Worm (Caenorhabditis elegans) whole organism, L2 larva: ENCODE data around the gene H03G16.1.
A peak's percentile ranks its signal among the peaks of the same experiment; 100 is the strongest.

Experiments
- F13H6.1 ChIP-seq: sonication (generic microtip); optimal IDR thresholded peaks from 2 replicates; lab custom pipeline; 2016; ENCODE audit warnings: missing genetic modification characterization, missing compliant biosample characterization
- Y55F3AM.14 ChIP-seq: fragments of 200-800 bp; sonication (Bioruptor generic); optimal IDR thresholded peaks from 2 replicates; lab custom pipeline; 2018; ENCODE audit warnings: mild to moderate bottlenecking, missing genetic modification characterization, missing compliant biosample characterization
- alr-1 ChIP-seq: fragments of 150-350 bp; optimal IDR thresholded peaks from 2 replicates; lab custom pipeline; 2014; ENCODE audit warnings: missing biosample characterization, missing genetic modification characterization
- crh-2 ChIP-seq: sonication (generic microtip); optimal IDR thresholded peaks from 2 replicates; lab custom pipeline; 2017; ENCODE audit warnings: missing biosample characterization, missing genetic modification characterization
- fos-1 ChIP-seq: fragments of 150-350 bp; optimal IDR thresholded peaks from 2 replicates; lab custom pipeline; 2014; ENCODE audit warnings: missing biosample characterization, missing genetic modification characterization
- gmeb-1 ChIP-seq: fragments of 150-350 bp; optimal IDR thresholded peaks from 2 replicates; lab custom pipeline; 2014; ENCODE audit warnings: missing biosample characterization, missing genetic modification characterization
- lin-13 ChIP-seq: fragments of 150-350 bp; optimal IDR thresholded peaks from 2 replicates; lab custom pipeline; 2014; ENCODE audit warnings: missing biosample characterization, missing genetic modification reagents, missing genetic modification characterization
- lin-39 ChIP-seq: fragments of 150-350 bp; optimal IDR thresholded peaks from 2 replicates; lab custom pipeline; 2014; ENCODE audit warnings: missing biosample characterization, missing genetic modification reagents, missing genetic modification characterization
- nhr-10 ChIP-seq: sonication (generic microtip); optimal IDR thresholded peaks from 2 replicates; lab custom pipeline; 2017; ENCODE audit warnings: missing biosample characterization, missing genetic modification characterization
- nhr-129 ChIP-seq: fragments of 150-350 bp; optimal IDR thresholded peaks from 2 replicates; lab custom pipeline; 2014; ENCODE audit warnings: missing biosample characterization, missing genetic modification characterization
- nhr-21 ChIP-seq: fragments of 150-350 bp; optimal IDR thresholded peaks from 2 replicates; lab custom pipeline; 2014; ENCODE audit warnings: missing biosample characterization, missing genetic modification characterization
- nhr-6 ChIP-seq: fragments of 150-350 bp; optimal IDR thresholded peaks from 2 replicates; lab custom pipeline; 2014; ENCODE audit warnings: missing biosample characterization, missing genetic modification characterization
- nhr-77 ChIP-seq: fragments of 150-350 bp; optimal IDR thresholded peaks from 2 replicates; lab custom pipeline; 2014; ENCODE audit warnings: missing biosample characterization, missing genetic modification characterization
- sem-4 ChIP-seq: fragments of 150-350 bp; optimal IDR thresholded peaks from 2 replicates; lab custom pipeline; 2014; ENCODE audit warnings: missing biosample characterization, missing genetic modification reagents, missing genetic modification characterization
- skn-1 ChIP-seq: sonication (generic microtip); optimal IDR thresholded peaks from 2 replicates; lab custom pipeline; 2017; ENCODE audit warnings: missing biosample characterization, missing genetic modification characterization
- sma-9 ChIP-seq, 2 experiments: fragments of 150-350 bp in 1 of 2; sonication (generic microtip) in 1 of 2; optimal IDR thresholded peaks; 2 replicates each; lab custom pipeline; 2014 to 2016; ENCODE audit warnings: missing genetic modification characterization in 2 of 2, mild to moderate bottlenecking in 1 of 2, missing biosample characterization in 1 of 2, missing compliant biosample characterization in 1 of 2, missing genetic modification reagents in 1 of 2, moderate library complexity in 1 of 2
- unc-39 ChIP-seq: fragments of 150-350 bp; optimal IDR thresholded peaks from 2 replicates; lab custom pipeline; 2014; ENCODE audit warnings: missing biosample characterization, missing genetic modification characterization
- unc-55 ChIP-seq: fragments of 150-350 bp; sonication (generic microtip); optimal IDR thresholded peaks from 3 replicates; lab custom pipeline; 2014; ENCODE audit warnings: missing biosample characterization, missing genetic modification reagents, missing genetic modification characterization
- zag-1 ChIP-seq: fragments of 150-350 bp; optimal IDR thresholded peaks from 2 replicates; lab custom pipeline; 2014; ENCODE audit warnings: missing biosample characterization, missing genetic modification characterization
- ztf-1 ChIP-seq: fragments of 200-800 bp; sonication (Bioruptor generic); conservative IDR thresholded peaks from 2 replicates; pipeline ENCODE4 v1.3.6; 2022; ENCODE audit warnings: missing genetic modification characterization, missing compliant biosample characterization
- ztf-11 ChIP-seq: sonication (generic microtip); optimal IDR thresholded peaks from 2 replicates; lab custom pipeline; 2017; ENCODE audit warnings: missing biosample characterization, missing genetic modification characterization
- ztf-4 ChIP-seq: fragments of 150-350 bp; optimal IDR thresholded peaks from 2 replicates; lab custom pipeline; 2014; ENCODE audit warnings: missing biosample characterization, missing genetic modification characterization

H03G16.1 gene

DNA sequence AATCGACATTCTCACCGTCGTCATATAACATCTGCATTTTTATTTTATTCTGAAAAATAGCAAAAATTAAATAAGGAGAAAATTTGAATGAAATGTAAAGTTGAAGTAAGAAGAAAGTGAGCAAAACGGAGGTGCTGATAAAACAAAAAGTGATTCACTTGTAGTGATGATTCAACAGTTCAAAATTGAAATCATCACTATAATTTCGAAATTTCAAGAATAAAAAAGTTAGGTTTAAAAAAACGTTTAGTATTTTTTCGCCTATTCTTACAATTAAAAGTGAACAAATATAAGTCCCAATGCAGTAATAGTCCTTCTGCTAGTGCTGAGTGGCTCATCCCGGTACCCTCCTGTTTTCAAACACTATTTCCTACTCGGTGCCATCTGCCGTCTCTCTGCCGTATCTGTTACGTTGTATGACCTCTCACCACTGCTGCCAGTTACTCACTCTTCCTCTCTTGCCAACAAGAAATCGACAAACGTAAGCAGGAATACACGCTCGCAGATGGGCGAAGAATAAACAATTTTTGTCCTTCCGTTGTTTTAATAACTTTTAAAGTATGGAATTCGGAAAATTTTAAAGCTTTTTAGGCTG is 46.8 kb downstream of the H03G16.1 start, which contains the start of gene dhhc-1 (continued):
- TF ChIP-seq nhr-77 (tag; lab: Kevin White, UChicago) (no peak), skn-1 (tag; lab: Kevin White, UChicago) (no peak), nhr-10 (no peak), crh-2 (tag; lab: Kevin White, UChicago) (peak; percentile 57), nhr-21 (tag; lab: Kevin White, UChicago) (no peak), lin-39 (no peak), ztf-11 (tag; lab: Kevin White, UChicago) (no peak), unc-55 (GFP tag; lab: Kevin White, UChicago) (peak; percentile 59)

DNA sequence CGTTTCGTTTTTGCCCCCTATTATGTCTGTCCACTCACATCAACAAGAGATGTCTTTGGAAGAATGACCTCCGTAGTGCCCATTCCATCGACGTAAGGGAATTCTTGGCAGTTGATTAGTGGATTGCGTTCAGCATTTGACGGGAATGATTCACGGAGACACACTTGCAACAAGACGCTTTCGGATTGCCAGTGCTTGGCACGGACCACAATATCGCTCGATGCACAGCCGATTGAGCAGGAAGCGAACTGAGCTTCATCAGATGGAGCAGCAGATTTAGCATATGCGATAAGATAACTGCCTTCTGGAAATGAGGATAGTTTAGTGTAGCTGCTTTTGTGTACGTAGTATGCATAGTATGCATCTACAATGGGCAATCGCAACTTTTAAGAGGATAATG is 49.8 kb downstream of the H03G16.1 start:
- TF ChIP-seq ztf-11 (tag; lab: Kevin White, UChicago) (no peak), unc-55 (GFP tag; lab: Kevin White, UChicago) (no peak), nhr-129 (no peak), sma-9 (GFP tag; optimal IDR thresholded peaks at IDR 0.05; lab: Kevin White, UChicago) (no peak), sma-9 (tag; optimal IDR thresholded peaks at IDR 0.05; lab: Kevin White, UChicago) (no peak), nhr-10 (no peak), alr-1 (tag; lab: Kevin White, UChicago) (no peak), zag-1 (tag; lab: Kevin White, UChicago) (no peak), nhr-6 (no peak), ztf-1 (GFP tag; lab: Robert Waterston, UW) (no peak), lin-13 (GFP tag; lab: Kevin White, UChicago) (no peak), F13H6.1 (tag; lab: Kevin White, UChicago) (no peak), unc-39 (tag; lab: Kevin White, UChicago) (no peak), fos-1 (no peak), sem-4 (tag; lab: Kevin White, UChicago) (no peak), crh-2 (tag; lab: Kevin White, UChicago) (no peak), ztf-4 (tag; lab: Kevin White, UChicago) (no peak), gmeb-1 (tag; lab: Kevin White, UChicago) (no peak), Y55F3AM.14 (GFP tag; lab: Kevin White, UChicago) (no peak)
